Worm (Caenorhabditis elegans): Measurements from ENCODE around the gene tsp-13.

The tsp-13 gene

ce11 chrV:19153806-19154205, at the start of gene tsp-13:
Gene tsp-13, plus strand, starts transcription at chrV:19154106.
- TF ChIP-seq sdz-38 (tag; optimal IDR thresholded peaks at IDR 0.05) (no peak), nfyb-1 (GFP tag; IDR thresholded peaks at IDR 0.05) (no peak), egl-44 (GFP tag; IDR thresholded peaks at IDR 0.05) (no peak), ztf-22 (GFP tag; optimal IDR thresholded peaks at IDR 0.05) (no peak), dox-1 (GFP tag; IDR thresholded peaks at IDR 0.05) (no peak), F52B5.7 (tag; optimal IDR thresholded peaks at IDR 0.05) (no peak), ceh-79 (tag; optimal IDR thresholded peaks at IDR 0.05) (no peak)

DNA sequence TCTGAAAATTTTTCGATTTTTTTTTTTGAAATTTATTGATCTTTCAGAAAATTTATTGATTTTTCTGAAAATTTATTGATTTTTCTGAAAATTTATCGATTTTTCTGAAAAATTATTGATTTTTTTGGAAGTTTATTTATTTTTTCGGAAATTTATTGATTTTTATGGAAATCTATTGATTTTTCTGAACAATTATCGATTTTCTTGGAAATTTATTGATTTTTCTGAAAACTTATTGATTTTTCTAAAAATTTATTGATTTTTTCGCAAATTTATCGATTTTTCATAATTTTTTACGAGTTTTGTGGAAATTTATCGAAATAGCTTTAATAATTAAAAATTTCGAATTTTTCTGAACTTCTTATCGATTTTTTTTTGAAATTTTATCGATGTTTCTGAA, 46.8 kb upstream of the tsp-13 start:
- no peak for TF ChIP-seq xnd-1 (tag; optimal IDR thresholded peaks at IDR 0.05)
- no peak for TF ChIP-seq F22D6.2 (tag; optimal IDR thresholded peaks at IDR 0.05)
- no peak for TF ChIP-seq Y56A3A.18 (GFP tag; IDR thresholded peaks at IDR 0.05)
- no peak for TF ChIP-seq snpc-4 (GFP tag; optimal IDR thresholded peaks at IDR 0.05)
- no peak for TF ChIP-seq snpc-4 (tag; optimal IDR thresholded peaks at IDR 0.05)
- TF ChIP-seq egl-18 (GFP tag; IDR thresholded peaks at IDR 0.05) = no peak

DNA sequence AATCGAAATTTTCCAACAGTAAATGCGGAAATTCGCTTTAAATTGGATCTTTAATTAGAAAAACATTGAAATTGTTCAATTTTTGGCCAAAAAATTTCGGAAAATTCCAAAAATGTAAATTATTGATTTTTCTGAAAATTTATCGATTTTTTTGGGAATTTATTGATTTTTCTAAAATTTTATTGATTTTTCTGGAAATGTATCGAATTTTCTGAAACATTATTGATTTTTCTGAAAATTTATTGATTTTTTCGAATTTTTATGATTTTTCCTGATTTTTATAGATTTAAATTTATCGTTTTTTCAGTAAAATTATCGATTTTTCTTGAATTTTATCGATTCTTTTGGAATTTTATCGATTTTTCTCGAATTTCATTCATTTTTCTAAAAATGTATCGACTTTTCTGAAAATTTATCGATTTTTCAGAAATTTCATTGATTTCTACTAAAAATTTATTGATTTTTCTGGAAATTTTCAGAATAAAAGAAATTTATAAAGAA, 37.0 kb upstream of the tsp-13 start:
- no peak for TF ChIP-seq nfya-2 (GFP tag; IDR thresholded peaks at IDR 0.05)
- no peak for TF ChIP-seq egrh-3 (GFP tag; IDR thresholded peaks at IDR 0.05)
- no peak for TF ChIP-seq lin-35 (GFP tag; optimal IDR thresholded peaks at IDR 0.05)
- TF ChIP-seq hmg-1.2 (GFP tag; IDR thresholded peaks at IDR 0.05) = no peak
- TF ChIP-seq Y79H2A.3 (GFP tag; conservative IDR thresholded peaks at IDR 0.05) = no peak
- no peak for TF ChIP-seq F22D6.2 (tag; optimal IDR thresholded peaks at IDR 0.05)
- TF ChIP-seq madf-8 (GFP tag; conservative IDR thresholded peaks at IDR 0.05) = no peak
- no peak for TF ChIP-seq dpff-1 (tag; optimal IDR thresholded peaks at IDR 0.05)
- no peak for TF ChIP-seq ceh-27 (GFP tag; optimal IDR thresholded peaks at IDR 0.05)
- TF ChIP-seq attf-5 (GFP tag; optimal IDR thresholded peaks at IDR 0.05) = no peak
- no peak for TF ChIP-seq mes-4 (tag; optimal IDR thresholded peaks at IDR 0.05)
- no peak for TF ChIP-seq K11D2.4 (GFP tag; IDR thresholded peaks at IDR 0.05)

DNA sequence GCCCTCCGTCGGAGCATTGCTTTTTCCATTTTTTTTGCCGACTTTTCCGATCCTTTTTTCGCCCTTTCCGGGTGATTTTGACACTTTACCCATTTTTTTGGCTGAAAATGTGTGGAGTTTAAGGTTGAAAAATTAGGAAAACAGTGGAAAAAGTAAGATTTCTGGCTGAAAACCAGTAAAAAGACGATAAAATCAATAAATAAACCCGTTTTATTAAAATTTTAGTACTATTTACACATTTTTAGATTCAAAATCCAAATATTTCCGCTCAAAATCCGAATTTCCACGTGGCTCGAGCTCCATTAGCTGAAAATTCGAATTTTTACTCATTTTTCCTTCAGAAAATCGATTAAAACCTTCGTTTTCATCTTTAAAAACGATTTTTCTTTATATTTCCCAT, 35.6 kb upstream of the tsp-13 start, which contains the start of gene pro-3:
Gene pro-3, minus strand, starts transcription at position 101 of the 400 bp plus-strand sequence.
- TF ChIP-seq hmg-20 (GFP tag; IDR thresholded peaks at IDR 0.05) (no peak), mes-4 (tag; optimal IDR thresholded peaks at IDR 0.05) (no peak), nhr-80 (tag; optimal IDR thresholded peaks at IDR 0.05) (no peak), snpc-4 (GFP tag; optimal IDR thresholded peaks at IDR 0.05) (no peak), snpc-4 (tag; optimal IDR thresholded peaks at IDR 0.05) (no peak), K12H6.12 (tag; optimal IDR thresholded peaks at IDR 0.05) (no peak), xnd-1 (tag; optimal IDR thresholded peaks at IDR 0.05) (no peak), egl-44 (GFP tag; IDR thresholded peaks at IDR 0.05) (no peak), nfya-1 (tag; optimal IDR thresholded peaks at IDR 0.05; ENCODE audit: borderline replicate concordance, insufficient read depth) (no peak), atf-7 (tag; optimal IDR thresholded peaks at IDR 0.05) (no peak), Y53G8AR.9 (GFP tag; conservative IDR thresholded peaks at IDR 0.05) (no peak), unc-130 (GFP tag; optimal IDR thresholded peaks at IDR 0.05) (no peak)

DNA sequence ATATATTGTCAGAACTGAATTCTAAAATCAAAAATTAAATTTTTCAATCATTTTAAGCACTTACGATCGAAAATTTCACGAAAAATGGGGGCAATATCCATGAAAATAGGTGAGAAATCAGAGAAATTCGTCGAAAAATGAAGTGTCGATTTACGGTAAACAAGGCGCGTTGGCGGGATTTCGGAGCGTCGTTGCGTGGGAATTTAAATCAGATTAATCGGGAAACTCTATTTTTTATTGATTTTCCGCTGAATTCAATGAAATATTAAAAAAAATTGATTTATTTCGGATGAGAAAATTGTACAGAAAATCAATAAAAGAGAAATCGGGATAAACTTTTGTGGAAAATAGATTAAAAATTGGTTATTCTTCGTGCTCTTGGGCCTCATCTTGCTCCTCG, 34.6 kb upstream of the tsp-13 start, which contains the start of gene Y39B6A.13:
Gene Y39B6A.13, minus strand, starts transcription at position 166 of the 400 bp plus-strand sequence.
- TF ChIP-seq madf-6 (GFP tag; IDR thresholded peaks at IDR 0.05) = peak; percentile 30; the same call in 1 of the 2 replicates
- no peak for TF ChIP-seq gei-17 (GFP tag; optimal IDR thresholded peaks at IDR 0.05)
- no peak for TF ChIP-seq nhr-80 (tag; optimal IDR thresholded peaks at IDR 0.05)
- no peak for TF ChIP-seq ztf-26 (tag; optimal IDR thresholded peaks at IDR 0.05)
- TF ChIP-seq ceh-79 (tag; optimal IDR thresholded peaks at IDR 0.05) = no peak
- no peak for TF ChIP-seq B0019.2 (GFP tag; conservative IDR thresholded peaks at IDR 0.05)
- TF ChIP-seq sptf-2 (GFP tag; optimal IDR thresholded peaks at IDR 0.05) = no peak
- peak in 1 of 3 experiments; percentile 56 for TF ChIP-seq lin-35 (GFP tag; optimal IDR thresholded peaks at IDR 0.05)
- TF ChIP-seq lsl-1 (GFP tag; optimal IDR thresholded peaks at IDR 0.05) = peak; percentile 18
- TF ChIP-seq sea-2 (GFP tag; IDR thresholded peaks at IDR 0.05) = no peak
- TF ChIP-seq cebp-2 (GFP tag; IDR thresholded peaks at IDR 0.05) = no peak
- TF ChIP-seq tbp1 (GFP tag; optimal IDR thresholded peaks at IDR 0.05) = no peak
- no peak for TF ChIP-seq dox-1 (GFP tag; IDR thresholded peaks at IDR 0.05)
- TF ChIP-seq akir-1 (GFP tag; optimal IDR thresholded peaks at IDR 0.05) = no peak
- no peak for TF ChIP-seq xnd-1 (tag; optimal IDR thresholded peaks at IDR 0.05)
- TF ChIP-seq hlh-26 (GFP tag; conservative IDR thresholded peaks at IDR 0.05) = no peak
- peak; percentile 19; the same call in 1 of the 2 replicates for TF ChIP-seq D2030.7 (GFP tag; IDR thresholded peaks at IDR 0.05)

Data from whole organism, young adult.